Fruit fly (Drosophila melanogaster): ENCODE results near the gene Arp5.

Gene Arp5

DNA sequence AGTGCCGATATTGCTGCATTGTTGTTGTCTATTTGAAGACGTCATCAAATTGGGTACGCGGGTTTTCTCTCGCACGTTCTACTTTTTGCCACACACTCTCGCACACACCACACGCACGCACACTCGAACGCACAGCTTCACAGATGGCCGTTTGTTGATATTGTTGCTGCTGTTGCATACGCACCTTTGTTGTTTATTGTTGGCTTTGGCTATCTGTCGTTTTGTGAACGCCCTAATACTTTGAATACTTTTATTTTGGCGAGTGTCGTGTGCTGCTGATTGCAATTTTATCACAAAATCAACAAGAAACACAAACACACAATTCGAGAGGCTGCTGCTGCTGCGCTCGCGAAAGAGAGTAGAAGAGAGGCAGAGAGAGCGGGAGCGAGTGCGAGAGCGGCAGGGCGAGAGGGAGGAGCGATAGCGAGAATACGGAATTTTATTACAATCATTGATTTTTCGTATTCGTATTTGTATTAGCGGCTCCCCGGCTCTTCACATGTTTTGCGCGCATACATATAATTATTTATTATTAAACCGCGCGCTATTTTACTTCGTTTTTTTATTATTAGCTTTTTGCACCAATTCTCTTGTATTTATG lies 13.3 kb downstream of the Arp5 start (continued):
- TF ChIP-seq CG12236 (GFP tag; optimal IDR thresholded peaks at IDR 0.05), result peak; percentile 22
- TF ChIP-seq CG8765 (GFP tag; IDR thresholded peaks at IDR 0.05), result no peak
- no peak for TF ChIP-seq zen2 (GFP tag; IDR thresholded peaks at IDR 0.05; ENCODE audit: partially characterized antibody)
- TF ChIP-seq HLH4C (GFP tag; IDR thresholded peaks at IDR 0.05; ENCODE audit: partially characterized antibody), result no peak
- no peak for TF ChIP-seq cas (GFP tag; IDR thresholded peaks at IDR 0.05)
- no peak for TF ChIP-seq CG2129 (GFP tag; IDR thresholded peaks at IDR 0.05; ENCODE audit: partially characterized antibody)
- TF ChIP-seq gro (GFP tag; optimal IDR thresholded peaks at IDR 0.05), result no peak
- peak; percentile 32 for TF ChIP-seq HLH54F (GFP tag; optimal IDR thresholded peaks at IDR 0.05)
- no peak for TF ChIP-seq CG30020 (tag; optimal IDR thresholded peaks at IDR 0.05)
- TF ChIP-seq CG11695 (GFP tag; IDR thresholded peaks at IDR 0.05), result no peak
- TF ChIP-seq Sin3A (optimal IDR thresholded peaks at IDR 0.05), result no peak
- TF ChIP-seq Ets97D (GFP tag; optimal IDR thresholded peaks at IDR 0.05), result peak; percentile 25
- TF ChIP-seq Deaf1 (tag; optimal IDR thresholded peaks at IDR 0.05), result no peak
- TF ChIP-seq pnt (GFP tag; optimal IDR thresholded peaks at IDR 0.05), result no peak
- TF ChIP-seq Usf (GFP tag; optimal IDR thresholded peaks at IDR 0.05), result no peak
- no peak for TF ChIP-seq B-H1 (GFP tag; IDR thresholded peaks at IDR 0.05)
- no peak for TF ChIP-seq Rfx (GFP tag; IDR thresholded peaks at IDR 0.05)
- no peak for TF ChIP-seq CG3065 (GFP tag; optimal IDR thresholded peaks at IDR 0.05)
- no peak for TF ChIP-seq CG9817 (tag; optimal IDR thresholded peaks at IDR 0.05)
- TF ChIP-seq gem (tag; optimal IDR thresholded peaks at IDR 0.05), result peak; percentile 41
- TF ChIP-seq CG1603 (tag; optimal IDR thresholded peaks at IDR 0.05), result peak; percentile 64
- peak; percentile 41 for TF ChIP-seq CG18764 (GFP tag; optimal IDR thresholded peaks at IDR 0.05)
- TF ChIP-seq sens-2 (GFP tag; IDR thresholded peaks at IDR 0.05), result no peak
- TF ChIP-seq CG11723 (GFP tag; optimal IDR thresholded peaks at IDR 0.05), result peak; percentile 62
- TF ChIP-seq ac (GFP tag; optimal IDR thresholded peaks at IDR 0.05), result peak; percentile 61
- no peak for TF ChIP-seq gcm2 (GFP tag; optimal IDR thresholded peaks at IDR 0.05)
- no peak for TF ChIP-seq gsb (GFP tag; IDR thresholded peaks at IDR 0.05)
- peak; percentile 63 for TF ChIP-seq cwo (GFP tag; optimal IDR thresholded peaks at IDR 0.05)
- peak; percentile 36 for TF ChIP-seq CG18262 (tag; optimal IDR thresholded peaks at IDR 0.05)
- no peak for TF ChIP-seq Doc3 (GFP tag; IDR thresholded peaks at IDR 0.05; ENCODE audit: partially characterized antibody)
- no peak for TF ChIP-seq h (optimal IDR thresholded peaks at IDR 0.05)
- TF ChIP-seq CG6791 (GFP tag; IDR thresholded peaks at IDR 0.05; ENCODE audit: partially characterized antibody), result no peak
- TF ChIP-seq crp (GFP tag; optimal IDR thresholded peaks at IDR 0.05), result no peak
- no peak for TF ChIP-seq hbn (GFP tag; IDR thresholded peaks at IDR 0.05; ENCODE audit: partially characterized antibody)
- TF ChIP-seq kay (GFP tag; optimal IDR thresholded peaks at IDR 0.05), result peak; percentile 37
- TF ChIP-seq CG14050 (GFP tag; IDR thresholded peaks at IDR 0.05), result no peak
- TF ChIP-seq CG17829 (tag; optimal IDR thresholded peaks at IDR 0.05), result peak; percentile 26
- no peak for TF ChIP-seq Optix (GFP tag; IDR thresholded peaks at IDR 0.05)
- TF ChIP-seq nom (GFP tag; optimal IDR thresholded peaks at IDR 0.05), result peak; percentile 49
- TF ChIP-seq Side (GFP tag; optimal IDR thresholded peaks at IDR 0.05), result peak; percentile 22
- TF ChIP-seq eyg (GFP tag; optimal IDR thresholded peaks at IDR 0.05), result peak; percentile 27
- peak; percentile 39 for TF ChIP-seq dmrt11E (tag; optimal IDR thresholded peaks at IDR 0.05)
- peak; percentile 58 for TF ChIP-seq scrt (GFP tag; optimal IDR thresholded peaks at IDR 0.05)
- TF ChIP-seq CG31388 (GFP tag; optimal IDR thresholded peaks at IDR 0.05), result no peak
- TF ChIP-seq Chrac-16 (GFP tag; optimal IDR thresholded peaks at IDR 0.05), result no peak
- TF ChIP-seq Neu2 (GFP tag; optimal IDR thresholded peaks at IDR 0.05; ENCODE audit: borderline replicate concordance), result no peak
- no peak for TF ChIP-seq CG7786 (GFP tag; optimal IDR thresholded peaks at IDR 0.05)
- TF ChIP-seq HLH3B (GFP tag; IDR thresholded peaks at IDR 0.05), result no peak
- no peak for TF ChIP-seq az2 (GFP tag; optimal IDR thresholded peaks at IDR 0.05)
- no peak for TF ChIP-seq Dip3 (GFP tag; optimal IDR thresholded peaks at IDR 0.05)
- peak; percentile 17 for TF ChIP-seq Dad (GFP tag; optimal IDR thresholded peaks at IDR 0.05)
